Fruit fly (Drosophila melanogaster): Measurements from ENCODE around the gene CG2694.

The CG2694 gene

DNA sequence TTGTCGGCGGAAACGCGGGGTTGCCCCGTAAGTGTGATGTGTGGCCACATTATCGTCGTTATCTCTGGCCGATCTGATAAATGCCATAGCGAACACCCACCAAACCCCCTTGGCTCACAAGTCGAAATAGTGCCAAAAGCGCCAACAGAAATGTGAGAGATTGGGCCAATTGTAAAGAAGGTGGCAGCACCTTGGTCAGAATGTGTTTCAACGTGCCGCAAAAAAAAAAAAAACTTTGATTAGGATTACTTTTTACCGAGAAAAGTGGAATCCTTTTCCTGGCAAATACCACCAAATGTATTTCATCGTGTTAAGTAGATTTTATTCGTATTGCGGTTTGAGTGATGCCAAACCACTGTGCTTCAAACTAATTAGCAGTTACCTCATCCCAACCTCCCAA is 29.1 kb downstream of the CG2694 start:
- TF ChIP-seq psq (optimal IDR thresholded peaks at IDR 0.05) (no peak), pan (optimal IDR thresholded peaks at IDR 0.05) (no peak), CG8478 (optimal IDR thresholded peaks at IDR 0.05) (no peak), EcR (GFP tag; optimal IDR thresholded peaks at IDR 0.05) (no peak), Dll (optimal IDR thresholded peaks at IDR 0.05) (no peak), usp (GFP tag; optimal IDR thresholded peaks at IDR 0.05) (no peak)

DNA sequence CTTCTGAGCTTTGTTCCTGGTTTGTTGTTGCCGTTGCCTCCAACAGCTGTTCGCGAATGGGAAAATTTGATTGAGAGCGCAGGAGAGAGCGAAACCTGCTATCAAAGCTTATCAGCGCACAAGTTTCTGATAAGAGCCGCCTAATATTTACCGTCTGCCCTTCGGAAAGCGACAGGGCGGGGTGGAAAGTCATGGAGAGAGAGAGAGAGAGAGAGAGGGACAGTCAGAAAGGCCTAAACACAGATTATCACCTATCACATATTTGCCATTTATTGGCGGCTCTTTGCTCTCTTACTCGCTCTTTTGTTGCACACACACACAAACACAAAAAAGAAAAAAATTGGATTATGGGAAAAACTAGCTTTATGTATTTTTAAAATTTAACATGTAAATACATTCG is 29.7 kb downstream of the CG2694 start:
- TF ChIP-seq CG8478 (optimal IDR thresholded peaks at IDR 0.05) (no peak), Dll (optimal IDR thresholded peaks at IDR 0.05) (no peak), usp (GFP tag; optimal IDR thresholded peaks at IDR 0.05) (no peak), pan (optimal IDR thresholded peaks at IDR 0.05) (no peak), EcR (GFP tag; optimal IDR thresholded peaks at IDR 0.05) (no peak), psq (optimal IDR thresholded peaks at IDR 0.05) (no peak)

DNA sequence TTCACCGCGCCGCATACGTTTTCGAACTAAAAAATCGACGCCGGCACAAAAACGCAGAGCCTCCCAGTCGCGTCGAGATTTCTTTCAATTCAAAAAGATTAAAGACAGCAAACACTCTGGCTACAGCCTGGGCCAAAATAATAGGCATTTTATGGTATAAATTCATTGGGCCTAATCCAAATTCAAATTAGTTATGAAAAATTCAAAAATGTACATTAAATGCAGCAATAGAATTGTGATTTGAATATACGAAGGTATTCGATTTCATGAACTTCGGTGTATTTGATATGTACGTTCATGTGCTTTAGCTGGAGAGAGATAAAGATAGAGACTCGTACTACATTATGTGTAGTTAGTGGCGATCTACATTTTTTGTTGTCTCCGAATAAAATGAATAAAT is 30.2 kb downstream of the CG2694 start, which contains the start of gene Syx4:
Gene Syx4, minus strand, starts transcription at position 35 of the 400 bp plus-strand sequence.
- TF ChIP-seq psq (optimal IDR thresholded peaks at IDR 0.05) (no peak), pan (optimal IDR thresholded peaks at IDR 0.05) (no peak), CG8478 (optimal IDR thresholded peaks at IDR 0.05) (no peak), EcR (GFP tag; optimal IDR thresholded peaks at IDR 0.05) (no peak), Dll (optimal IDR thresholded peaks at IDR 0.05) (no peak), usp (GFP tag; optimal IDR thresholded peaks at IDR 0.05) (no peak)

DNA sequence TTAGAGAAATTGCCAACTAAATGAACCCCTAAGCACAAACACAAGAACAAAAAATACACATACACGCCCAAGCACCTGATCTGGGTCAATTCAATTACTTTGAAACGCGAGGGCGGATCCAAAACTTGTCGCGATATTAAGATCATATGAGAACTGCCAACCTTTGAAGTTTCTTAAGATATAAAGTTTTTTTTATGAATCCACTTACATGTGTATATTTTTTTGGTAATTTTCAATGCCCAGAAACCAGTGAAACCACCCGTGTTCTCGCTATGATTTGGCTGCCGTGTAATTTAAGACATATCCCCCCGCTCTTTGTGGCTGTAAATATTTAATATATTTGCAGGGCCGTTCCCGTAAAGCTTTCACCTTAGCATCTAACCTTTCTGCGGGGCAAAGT is 35.8 kb downstream of the CG2694 start:
- TF ChIP-seq Dll (optimal IDR thresholded peaks at IDR 0.05): no peak
- TF ChIP-seq CG8478 (optimal IDR thresholded peaks at IDR 0.05): no peak
- no peak for TF ChIP-seq usp (GFP tag; optimal IDR thresholded peaks at IDR 0.05)
- TF ChIP-seq pan (optimal IDR thresholded peaks at IDR 0.05): no peak
- TF ChIP-seq psq (optimal IDR thresholded peaks at IDR 0.05): no peak
- no peak for TF ChIP-seq EcR (GFP tag; optimal IDR thresholded peaks at IDR 0.05)

DNA sequence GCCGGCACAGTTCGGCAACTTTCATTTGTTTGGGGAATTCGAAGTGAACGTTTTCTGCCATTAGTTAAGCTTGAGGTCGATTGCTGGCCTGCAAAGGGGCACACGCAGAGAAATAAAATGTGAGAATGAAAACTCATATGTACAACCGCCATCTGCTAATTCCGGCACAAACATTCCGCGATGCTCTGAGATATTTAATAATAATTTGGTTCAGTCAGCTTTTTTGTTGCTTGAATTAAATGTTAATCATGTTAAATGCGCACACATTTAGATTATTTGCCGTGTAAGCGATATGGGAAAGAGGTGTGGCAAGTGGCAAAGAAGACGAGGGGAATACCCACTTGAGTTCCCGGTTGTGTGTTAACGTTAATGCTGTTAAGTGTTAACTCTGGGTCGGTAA is 43.5 kb downstream of the CG2694 start:
- no peak for TF ChIP-seq psq (optimal IDR thresholded peaks at IDR 0.05)
- no peak for TF ChIP-seq EcR (GFP tag; optimal IDR thresholded peaks at IDR 0.05)
- no peak for TF ChIP-seq Dll (optimal IDR thresholded peaks at IDR 0.05)
- TF ChIP-seq CG8478 (optimal IDR thresholded peaks at IDR 0.05): no peak
- TF ChIP-seq usp (GFP tag; optimal IDR thresholded peaks at IDR 0.05): no peak
- no peak for TF ChIP-seq pan (optimal IDR thresholded peaks at IDR 0.05)

DNA sequence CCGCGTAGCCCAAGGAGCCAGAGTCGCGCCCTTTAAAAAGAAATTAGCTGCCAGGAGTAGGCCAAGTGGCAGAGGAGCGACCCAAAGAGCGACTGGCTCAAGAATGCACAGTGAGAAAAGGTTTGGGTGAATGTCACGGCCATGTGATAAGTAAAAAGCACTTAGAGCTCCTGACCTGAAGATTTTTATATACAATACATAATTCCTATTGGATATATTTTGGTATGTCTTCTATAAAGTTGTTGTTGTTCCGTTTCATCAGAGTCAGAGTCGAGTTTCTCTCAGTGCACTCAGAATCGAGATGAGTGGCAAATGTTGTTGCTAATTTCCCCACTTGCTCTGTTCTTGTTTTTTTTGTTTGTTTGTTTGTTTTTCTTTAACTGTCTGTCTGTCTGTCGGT is 47.3 kb downstream of the CG2694 start:
- TF ChIP-seq EcR (GFP tag; optimal IDR thresholded peaks at IDR 0.05) (no peak), Dll (optimal IDR thresholded peaks at IDR 0.05) (no peak), pan (optimal IDR thresholded peaks at IDR 0.05) (no peak), usp (GFP tag; optimal IDR thresholded peaks at IDR 0.05) (no peak), CG8478 (optimal IDR thresholded peaks at IDR 0.05) (no peak), psq (optimal IDR thresholded peaks at IDR 0.05) (no peak)

DNA sequence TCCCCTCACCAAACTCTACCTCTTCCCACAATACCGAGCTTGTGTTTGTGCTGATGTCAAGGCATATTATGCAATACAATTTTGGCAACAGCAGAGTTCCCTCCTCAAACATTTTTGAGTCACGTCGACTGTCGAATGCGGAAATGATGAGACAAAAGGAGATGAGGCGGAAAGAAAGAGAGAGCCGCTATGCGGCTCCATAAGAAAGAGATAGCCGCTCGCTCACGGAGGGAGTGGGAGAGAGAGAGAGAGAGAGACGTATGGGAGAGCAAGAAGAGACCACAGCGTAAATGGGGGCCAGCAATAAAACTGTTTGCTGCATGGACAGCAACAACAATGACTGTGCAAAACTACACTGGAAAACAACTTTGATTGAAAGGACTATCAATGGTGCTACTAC is 51.6 kb downstream of the CG2694 start:
- TF ChIP-seq Dll (optimal IDR thresholded peaks at IDR 0.05): no peak
- no peak for TF ChIP-seq CG8478 (optimal IDR thresholded peaks at IDR 0.05)
- TF ChIP-seq psq (optimal IDR thresholded peaks at IDR 0.05): no peak
- no peak for TF ChIP-seq usp (GFP tag; optimal IDR thresholded peaks at IDR 0.05)
- no peak for TF ChIP-seq pan (optimal IDR thresholded peaks at IDR 0.05)
- TF ChIP-seq EcR (GFP tag; optimal IDR thresholded peaks at IDR 0.05): no peak
